Fruit fly (Drosophila melanogaster) Kc167 (cell line): Measurements from ENCODE around the gene CG31975.

Experiments
- Myc ChIP-seq: fragments of >200 bp; optimal IDR thresholded peaks from 2 replicates; lab custom pipeline; 2017; ENCODE audit warnings: missing external identifiers
- Sin3A ChIP-seq: fragments of >200 bp; optimal IDR thresholded peaks from 2 replicates; lab custom pipeline; 2018; ENCODE audit warnings: missing external identifiers
- h ChIP-seq: fragments of >200 bp; optimal IDR thresholded peaks from 3 replicates; lab custom pipeline; 2018; ENCODE audit warnings: missing external identifiers
- insv ChIP-seq: fragments of >200 bp; optimal IDR thresholded peaks from 3 replicates; lab custom pipeline; 2018; ENCODE audit warnings: missing external identifiers
- psq ChIP-seq: fragments of >200 bp; optimal IDR thresholded peaks from 2 replicates; lab custom pipeline; 2017; ENCODE audit warnings: missing external identifiers
- ttk ChIP-seq: sonication (Bioruptor generic); optimal IDR thresholded peaks from 2 replicates; lab custom pipeline; 2017; ENCODE audit warnings: missing external identifiers

The CG31975 gene

dm6 chr2L:107476-108436 is 33.0 kb downstream of the CG31975 start:
- TF ChIP-seq ttk (lab: Kevin White, UChicago), result no peak

DNA sequence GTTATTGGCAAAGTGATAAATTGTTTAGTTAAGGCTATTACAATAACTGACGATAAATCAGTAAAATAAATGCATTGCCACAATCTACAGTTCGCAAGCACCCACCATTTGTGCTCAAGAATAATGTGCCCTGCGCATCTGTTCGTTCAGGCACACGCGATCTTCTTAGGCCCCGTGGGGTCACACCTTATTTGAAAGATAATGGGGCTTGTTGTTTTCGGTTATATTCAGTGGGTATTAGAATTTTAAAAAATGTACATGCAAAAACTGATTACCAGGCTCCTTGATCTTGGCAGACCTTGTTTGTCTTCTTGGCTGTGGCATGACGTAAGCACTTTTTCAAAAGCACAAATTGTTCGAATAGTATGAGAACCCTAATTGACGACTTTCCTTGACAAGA is 33.8 kb downstream of the CG31975 start:
- TF ChIP-seq Sin3A (lab: Kevin White, UChicago), result no peak
- TF ChIP-seq Myc (lab: Kevin White, UChicago), result no peak
- no peak for TF ChIP-seq psq (lab: Kevin White, UChicago)
- TF ChIP-seq h (lab: Kevin White, UChicago), result no peak
- TF ChIP-seq ttk (lab: Kevin White, UChicago), result no peak

DNA sequence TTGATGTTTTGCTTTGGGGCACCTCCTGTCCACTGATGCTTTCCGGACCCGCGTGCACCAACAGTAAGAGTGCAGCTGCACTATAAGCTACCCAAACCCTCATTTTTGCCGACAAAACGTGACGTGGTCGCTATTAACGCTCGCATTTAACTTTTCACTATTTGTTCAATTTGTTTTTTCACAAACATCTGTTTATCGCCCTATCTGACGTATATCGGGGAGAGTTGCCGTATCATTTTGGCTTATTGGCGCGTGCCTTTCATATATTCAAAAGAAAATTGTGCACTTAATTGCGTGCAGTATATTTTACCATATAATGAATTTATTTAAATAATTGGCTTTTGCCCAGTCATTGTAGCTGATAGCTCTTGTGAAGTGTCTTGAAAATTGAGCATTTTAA is 34.3 kb downstream of the CG31975 start, which contains the start of the genes Nhe1 and Sam-S:
TSS of gene Nhe1 (minus strand) at position 193 of the 400 bp plus-strand sequence.
TSS of gene Sam-S (plus strand) at position 364 of the 400 bp plus-strand sequence.
- TF ChIP-seq Sin3A (lab: Kevin White, UChicago) (no peak), h (lab: Kevin White, UChicago) (no peak), ttk (lab: Kevin White, UChicago) (no peak), Myc (lab: Kevin White, UChicago) (no peak), insv (lab: Kevin White, UChicago) (no peak), psq (lab: Kevin White, UChicago) (no peak)

DNA sequence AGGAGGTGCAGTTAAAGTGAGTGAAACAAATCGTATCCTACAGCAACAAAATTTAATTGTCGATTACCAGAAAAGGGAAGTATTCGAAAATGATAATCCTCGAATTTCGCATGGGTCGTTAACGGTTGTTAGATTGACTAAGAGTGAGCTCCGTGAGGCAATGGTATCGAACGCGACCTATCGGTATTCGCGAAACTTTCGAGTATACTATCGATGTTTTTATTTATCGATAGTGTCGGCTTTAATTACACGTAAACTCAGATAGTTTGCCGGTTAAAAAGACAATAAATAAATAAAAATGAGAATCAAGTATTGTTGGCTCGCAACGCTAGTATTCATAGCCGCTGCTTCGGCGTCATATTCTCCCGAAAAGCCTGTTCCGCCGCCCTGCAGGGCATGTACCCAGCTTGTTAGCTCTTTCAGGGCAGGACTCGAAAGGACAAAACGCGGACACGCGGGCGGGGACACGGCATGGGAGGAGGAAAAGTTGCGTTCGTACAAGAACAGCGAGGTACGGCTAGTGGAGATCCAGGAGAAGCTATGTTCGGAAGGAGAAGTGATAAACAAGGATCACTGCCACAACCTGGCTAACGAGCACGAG is 38.5 kb downstream of the CG31975 start, which contains the start of gene Creld:
TSS of gene Creld (plus strand) at position 220 of the 601 bp plus-strand sequence.
- TF ChIP-seq ttk (lab: Kevin White, UChicago) (no peak), Sin3A (lab: Kevin White, UChicago) (no peak), Myc (lab: Kevin White, UChicago) (no peak), h (lab: Kevin White, UChicago) (no peak), psq (lab: Kevin White, UChicago) (no peak), insv (lab: Kevin White, UChicago) (no peak)

DNA sequence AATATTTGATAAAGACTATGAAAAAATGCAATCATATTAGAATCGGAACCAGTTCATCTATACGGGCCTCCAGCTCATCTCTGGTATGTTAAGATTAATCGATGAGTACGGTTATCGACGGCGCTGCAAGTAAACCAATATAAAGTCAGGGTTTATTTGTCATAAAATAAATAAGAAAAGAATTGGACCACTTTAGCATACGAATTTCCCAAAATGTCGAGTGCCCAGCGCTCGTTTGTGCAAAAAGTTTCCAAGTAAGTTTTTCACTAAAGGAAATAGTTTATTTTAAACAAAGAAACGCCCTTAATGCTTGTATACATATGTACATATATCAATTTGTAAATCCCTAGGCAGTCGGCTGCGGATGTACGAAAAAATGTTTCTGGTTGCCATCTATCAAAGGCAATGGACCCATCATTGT is 46.1 kb downstream of the CG31975 start, which contains the start of gene Zir:
TSS of gene Zir (plus strand) at position 101 of the 421 bp plus-strand sequence.
- TF ChIP-seq Sin3A (lab: Kevin White, UChicago) (no peak), insv (lab: Kevin White, UChicago) (no peak), h (lab: Kevin White, UChicago) (no peak), psq (lab: Kevin White, UChicago) (no peak), ttk (lab: Kevin White, UChicago) (no peak), Myc (lab: Kevin White, UChicago) (no peak)

DNA sequence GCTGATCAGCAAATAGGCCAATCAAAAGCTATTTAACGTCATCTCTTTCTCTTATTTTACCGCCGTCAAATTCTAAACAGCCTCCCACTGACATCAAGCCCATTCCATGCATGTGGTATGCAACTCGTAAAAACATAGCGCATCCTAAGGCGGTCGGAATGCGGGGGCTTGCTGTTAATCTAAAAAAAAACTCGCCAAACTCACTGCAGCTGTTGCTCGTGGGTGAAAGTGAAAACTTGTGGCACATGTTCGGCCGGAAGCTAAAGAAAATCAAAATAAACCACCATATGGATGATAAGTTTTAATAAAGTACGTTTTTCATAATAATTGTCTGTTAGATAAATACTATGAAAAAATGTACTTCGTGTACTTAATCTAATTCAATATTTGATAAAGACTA is 46.7 kb downstream of the CG31975 start:
- TF ChIP-seq insv (lab: Kevin White, UChicago), result no peak
- TF ChIP-seq h (lab: Kevin White, UChicago), result no peak
- no peak for TF ChIP-seq psq (lab: Kevin White, UChicago)
- no peak for TF ChIP-seq ttk (lab: Kevin White, UChicago)
- TF ChIP-seq Sin3A (lab: Kevin White, UChicago), result no peak
- TF ChIP-seq Myc (lab: Kevin White, UChicago), result no peak

DNA sequence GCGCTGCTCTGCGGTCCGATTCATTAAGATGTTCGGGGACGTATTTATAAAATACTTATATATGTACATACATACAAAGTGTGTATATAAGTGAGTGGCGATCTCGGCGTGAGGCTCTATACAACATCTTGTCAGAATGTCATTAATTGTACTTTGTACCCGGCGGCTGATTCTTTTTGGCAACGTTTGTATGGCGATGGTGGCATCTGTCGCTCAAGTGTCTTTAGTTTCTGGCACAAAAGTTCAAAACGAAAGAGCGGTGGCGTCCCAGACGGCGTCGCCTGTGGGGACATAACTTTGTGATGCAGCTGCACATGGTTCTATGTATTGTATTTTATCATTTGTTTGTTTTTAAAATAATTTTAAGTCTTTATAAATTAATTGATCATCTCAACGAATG is 47.8 kb downstream of the CG31975 start:
- TF ChIP-seq Sin3A (lab: Kevin White, UChicago) (no peak), insv (lab: Kevin White, UChicago) (no peak), h (lab: Kevin White, UChicago) (no peak), Myc (lab: Kevin White, UChicago) (no peak), ttk (lab: Kevin White, UChicago) (no peak), psq (lab: Kevin White, UChicago) (no peak)

DNA sequence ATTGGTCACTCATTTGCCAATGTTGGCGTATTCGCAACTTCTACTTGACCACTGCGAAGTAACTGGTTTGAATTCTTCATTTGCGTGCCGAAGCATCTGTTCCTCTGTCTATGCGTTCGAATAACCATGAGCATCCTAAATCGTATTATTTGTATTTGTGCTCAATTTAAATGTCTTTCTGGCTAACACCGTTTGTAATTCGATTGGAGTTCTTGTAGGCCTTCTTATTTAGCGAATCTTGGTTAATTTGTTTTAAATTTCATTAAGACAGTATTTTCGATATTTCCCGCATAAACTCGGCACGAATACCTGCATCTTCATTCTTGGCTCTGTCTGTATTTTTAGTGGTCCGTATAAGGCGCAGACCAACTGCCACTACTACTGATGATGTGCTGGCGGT is 49.0 kb downstream of the CG31975 start:
- TF ChIP-seq Myc (lab: Kevin White, UChicago), result no peak
- TF ChIP-seq h (lab: Kevin White, UChicago), result no peak
- no peak for TF ChIP-seq insv (lab: Kevin White, UChicago)
- TF ChIP-seq Sin3A (lab: Kevin White, UChicago), result no peak
- TF ChIP-seq psq (lab: Kevin White, UChicago), result no peak
- no peak for TF ChIP-seq ttk (lab: Kevin White, UChicago)

DNA sequence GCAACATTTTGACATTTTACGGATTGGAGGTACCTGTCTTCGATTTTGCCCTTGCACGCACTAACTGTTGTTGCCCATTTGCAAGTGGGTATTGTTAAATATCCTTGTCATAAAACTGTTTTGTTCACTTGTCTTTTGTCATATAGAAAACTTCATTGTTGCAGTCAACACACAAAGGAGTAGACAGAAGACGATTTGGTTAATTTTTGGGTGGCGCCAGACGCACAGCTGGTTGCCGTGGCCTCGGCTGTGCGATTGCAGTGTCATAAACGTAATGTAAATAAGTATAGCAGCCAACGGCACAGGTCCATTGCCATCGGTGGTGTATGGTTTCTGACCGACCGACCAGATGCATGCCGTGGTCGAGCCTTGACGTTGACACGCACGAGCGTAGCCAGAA is 49.5 kb downstream of the CG31975 start:
- TF ChIP-seq Myc (lab: Kevin White, UChicago) (no peak), insv (lab: Kevin White, UChicago) (no peak), psq (lab: Kevin White, UChicago) (no peak), ttk (lab: Kevin White, UChicago) (no peak), h (lab: Kevin White, UChicago) (no peak), Sin3A (lab: Kevin White, UChicago) (no peak)

dm6 chr2L:90081-90480 is 50.7 kb downstream of the CG31975 start:
- TF ChIP-seq psq (lab: Kevin White, UChicago), result no peak
- no peak for TF ChIP-seq Sin3A (lab: Kevin White, UChicago)
- TF ChIP-seq h (lab: Kevin White, UChicago), result no peak
- no peak for TF ChIP-seq insv (lab: Kevin White, UChicago)
- no peak for TF ChIP-seq Myc (lab: Kevin White, UChicago)
- no peak for TF ChIP-seq ttk (lab: Kevin White, UChicago)

DNA sequence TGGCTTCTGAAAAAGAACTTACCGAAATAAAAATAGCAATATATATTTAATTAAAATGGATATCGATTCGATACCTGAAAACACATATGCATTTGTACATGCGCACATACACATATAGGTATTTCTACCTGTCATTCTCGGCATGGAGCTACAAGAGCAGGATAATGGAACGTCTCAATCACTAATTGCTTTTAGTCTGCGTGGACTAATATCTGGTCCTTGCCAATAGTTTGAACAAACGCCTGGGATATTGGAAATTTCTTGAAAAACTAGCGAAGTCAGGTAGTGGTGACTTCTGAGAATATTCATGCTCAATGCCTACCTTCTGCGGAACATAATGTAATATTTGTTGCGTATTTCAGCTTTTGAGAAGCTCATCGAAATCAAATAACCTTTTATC is 51.6 kb downstream of the CG31975 start:
- TF ChIP-seq ttk (lab: Kevin White, UChicago), result no peak
- no peak for TF ChIP-seq Sin3A (lab: Kevin White, UChicago)
- no peak for TF ChIP-seq psq (lab: Kevin White, UChicago)
- no peak for TF ChIP-seq insv (lab: Kevin White, UChicago)
- TF ChIP-seq h (lab: Kevin White, UChicago), result no peak
- no peak for TF ChIP-seq Myc (lab: Kevin White, UChicago)
